Worm (Caenorhabditis elegans): ENCODE measurements around the gene fbxa-209.

fbxa-209 gene

ce11 chrV:15426944-15427343 is at the start of gene fbxa-209:
Gene fbxa-209, minus strand, starts transcription at chrV:15427044.
- TF ChIP-seq F23B12.7 (tag; optimal IDR thresholded peaks at IDR 0.05; ENCODE audit: insufficient read depth) (no peak), B0261.1 (tag; optimal IDR thresholded peaks at IDR 0.05) (no peak), snpc-1.1 (tag; optimal IDR thresholded peaks at IDR 0.05; ENCODE audit: insufficient read depth) (no peak)

ce11 chrV:15471029-15471428 is 44.2 kb upstream of the fbxa-209 start, which contains the start of gene dpf-1:
Gene dpf-1, plus strand, starts transcription at chrV:15471329.
- TF ChIP-seq rcor-1 (GFP tag; IDR thresholded peaks at IDR 0.05), result no peak
- TF ChIP-seq Y53F4B.3 (GFP tag; IDR thresholded peaks at IDR 0.05), result no peak
- no peak for TF ChIP-seq fkh-3 (tag; optimal IDR thresholded peaks at IDR 0.05)
- TF ChIP-seq die-1 (tag; optimal IDR thresholded peaks at IDR 0.05), result no peak
- TF ChIP-seq ztf-25 (GFP tag; IDR thresholded peaks at IDR 0.05), result no peak
- TF ChIP-seq T26A5.8 (tag; optimal IDR thresholded peaks at IDR 0.05), result no peak
- TF ChIP-seq cebp-1 (GFP tag; IDR thresholded peaks at IDR 0.05), result no peak
- TF ChIP-seq cebp-1 (tag; optimal IDR thresholded peaks at IDR 0.05), result no peak

- TF ChIP-seq F39B2.1 (GFP tag; IDR thresholded peaks at IDR 0.05), result no peak
- TF ChIP-seq K11D2.4 (GFP tag; IDR thresholded peaks at IDR 0.05), result no peak
- no peak for TF ChIP-seq F52B5.7 (tag; optimal IDR thresholded peaks at IDR 0.05)
- no peak for TF ChIP-seq lin-35 (GFP tag; optimal IDR thresholded peaks at IDR 0.05)
- TF ChIP-seq hmg-20 (GFP tag; IDR thresholded peaks at IDR 0.05), result no peak
- no peak for TF ChIP-seq ama-1 (optimal IDR thresholded peaks at IDR 0.05)
- no peak for TF ChIP-seq ama-1 (GFP tag; optimal IDR thresholded peaks at IDR 0.05)
- TF ChIP-seq zim-3 (tag; optimal IDR thresholded peaks at IDR 0.05), result no peak
Observed at ce11 chrV:15466719-15467118, 39.9 kb upstream of the fbxa-209 start.

DNA sequence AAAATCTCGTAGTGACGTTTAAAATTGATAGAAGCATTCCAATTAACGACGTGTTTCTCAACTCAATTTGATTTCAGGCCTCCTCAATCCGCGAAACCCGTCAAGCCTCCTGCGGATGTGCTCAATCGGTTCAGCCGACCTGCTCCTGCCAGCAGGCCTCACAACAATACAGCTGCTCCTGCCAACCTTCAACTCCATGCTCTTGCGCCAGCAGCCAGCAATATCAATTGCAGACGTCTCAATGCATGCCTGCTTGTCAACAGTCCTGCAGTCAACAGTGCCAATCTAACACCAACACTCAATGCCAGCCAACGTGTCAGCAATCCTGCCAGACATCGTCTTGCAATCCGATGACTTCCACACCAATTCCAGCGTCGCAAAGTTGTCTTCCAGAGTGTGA is 39.2 kb upstream of the fbxa-209 start:
- TF ChIP-seq zfh-2 (GFP tag; conservative IDR thresholded peaks at IDR 0.05), result peak; percentile 62
- no peak for TF ChIP-seq mcd-1 (GFP tag; IDR thresholded peaks at IDR 0.05)

- TF ChIP-seq rec-8 (tag; optimal IDR thresholded peaks at IDR 0.05), result peak; percentile 94 to 97
- peak; percentile 95 for TF ChIP-seq pbrm-1 (GFP tag; IDR thresholded peaks at IDR 0.05)
- TF ChIP-seq F22D6.2 (tag; optimal IDR thresholded peaks at IDR 0.05), result peak; percentile 85
- peak; percentile 84 for TF ChIP-seq gei-17 (GFP tag; optimal IDR thresholded peaks at IDR 0.05)
- TF ChIP-seq ets-4 (GFP tag; optimal IDR thresholded peaks at IDR 0.05), result no peak
- peak; percentile 95 for TF ChIP-seq dox-1 (GFP tag; IDR thresholded peaks at IDR 0.05)
- TF ChIP-seq dpl-1 (GFP tag; optimal IDR thresholded peaks at IDR 0.05), result peak; percentile 56
- peak; percentile 93 for TF ChIP-seq T07F8.4 (tag; optimal IDR thresholded peaks at IDR 0.05)
- TF ChIP-seq F57C9.4 (tag; optimal IDR thresholded peaks at IDR 0.05), result no peak
- peak; percentile 88 for TF ChIP-seq ztf-6 (GFP tag; IDR thresholded peaks at IDR 0.05)
- TF ChIP-seq egl-18 (GFP tag; IDR thresholded peaks at IDR 0.05), result 0 out of 2 replicates have a peak, but pooled peaks have one; percentile 81
- 0 out of 2 replicates have a peak, but pooled peaks have one; percentile 72 for TF ChIP-seq bed-1 (GFP tag; IDR thresholded peaks at IDR 0.05)
- TF ChIP-seq ztf-25 (GFP tag; IDR thresholded peaks at IDR 0.05), result peak; percentile 89; the same call in 1 of the 2 replicates
- peak; percentile 63; the same call in 1 of the 2 replicates for TF ChIP-seq ceh-91 (GFP tag; IDR thresholded peaks at IDR 0.05)
- peak; percentile 90 for TF ChIP-seq chd-7 (tag; optimal IDR thresholded peaks at IDR 0.05)
- TF ChIP-seq K12H6.12 (tag; optimal IDR thresholded peaks at IDR 0.05), result peak; percentile 81
- TF ChIP-seq nfya-1 (tag; optimal IDR thresholded peaks at IDR 0.05; ENCODE audit: borderline replicate concordance, insufficient read depth), result no peak
- TF ChIP-seq C17E4.6 (GFP tag; IDR thresholded peaks at IDR 0.05), result peak; percentile 93
- TF ChIP-seq cebp-2 (GFP tag; IDR thresholded peaks at IDR 0.05), result peak; percentile 92
- TF ChIP-seq egl-44 (GFP tag; IDR thresholded peaks at IDR 0.05), result peak; percentile 95
- peak; percentile 97 for TF ChIP-seq lin-40 (tag; optimal IDR thresholded peaks at IDR 0.05)
- TF ChIP-seq aptf-3 (GFP tag; IDR thresholded peaks at IDR 0.05), result peak; percentile 95
Observed at ce11 chrV:15465032-15465727, 38.3 kb upstream of the fbxa-209 start, which contains the start of gene pqn-71. Gene pqn-71, plus strand, starts transcription at chrV:15465677.
